Fruit fly (Drosophila melanogaster): ENCODE results near the gene Got2.

The Got2 gene

DNA sequence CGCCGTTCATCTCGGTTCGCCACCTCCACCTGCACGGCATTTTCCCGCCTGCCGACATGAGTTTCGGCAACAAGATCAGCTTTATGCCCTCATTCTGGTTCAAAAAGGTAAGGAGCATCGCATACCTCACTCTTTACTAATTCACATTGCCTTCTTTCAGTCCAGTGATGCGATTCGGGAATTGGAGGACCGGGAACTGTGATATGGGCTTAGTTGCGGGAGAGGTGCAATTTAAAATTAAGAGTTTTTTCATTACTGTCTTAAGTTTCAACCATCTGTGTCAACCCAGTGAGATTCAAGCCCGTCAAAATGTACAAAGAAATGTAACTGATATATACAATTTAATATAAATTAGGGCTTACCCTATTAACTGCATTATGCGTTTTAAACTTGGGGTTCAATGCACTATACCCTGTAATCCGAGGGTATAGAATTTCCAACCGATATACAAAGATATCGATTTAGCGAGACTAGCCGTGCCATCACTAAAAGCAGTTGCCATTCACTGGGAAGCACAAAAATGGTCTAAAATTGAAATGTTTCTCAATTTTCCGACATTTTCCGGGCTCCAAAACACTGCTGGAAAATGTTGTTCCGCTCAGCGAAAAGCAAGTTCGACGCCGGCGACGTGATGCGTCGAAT, 5.7 kb downstream of the Got2 start, which contains the start of gene CG7289:
CG7289 (plus strand) TSS at position 492 of the 642 bp plus-strand sequence.
- no peak for TF ChIP-seq jim (GFP tag; optimal IDR thresholded peaks at IDR 0.05)
- peak; percentile 32 for TF ChIP-seq sage (GFP tag; optimal IDR thresholded peaks at IDR 0.05)
- TF ChIP-seq Hr83 (GFP tag; optimal IDR thresholded peaks at IDR 0.05; ENCODE audit: poor library complexity, severe bottlenecking) = peak; percentile 39
- TF ChIP-seq GATAd (GFP tag; optimal IDR thresholded peaks at IDR 0.05) = no peak
- no peak for TF ChIP-seq HLH106 (tag; optimal IDR thresholded peaks at IDR 0.05)
- TF ChIP-seq Myc (optimal IDR thresholded peaks at IDR 0.05) = no peak
- peak; percentile 3 for TF ChIP-seq sv (GFP tag; optimal IDR thresholded peaks at IDR 0.05)
- no peak for TF ChIP-seq Dif (GFP tag; optimal IDR thresholded peaks at IDR 0.05; ENCODE audit: partially characterized antibody)
- no peak for TF ChIP-seq Dfd (GFP tag; optimal IDR thresholded peaks at IDR 0.05)
- peak; percentile 15 for TF ChIP-seq rgr (GFP tag; optimal IDR thresholded peaks at IDR 0.05)
- TF ChIP-seq h (GFP tag; optimal IDR thresholded peaks at IDR 0.05) = peak; percentile 18
- no peak for TF ChIP-seq Mio (GFP tag; optimal IDR thresholded peaks at IDR 0.05)
- no peak for TF ChIP-seq lola (GFP tag; optimal IDR thresholded peaks at IDR 0.05)
- TF ChIP-seq Hr78 (GFP tag; optimal IDR thresholded peaks at IDR 0.05) = no peak
- TF ChIP-seq Sp1 (GFP tag; optimal IDR thresholded peaks at IDR 0.05) = no peak
- TF ChIP-seq Rel (GFP tag; optimal IDR thresholded peaks at IDR 0.05) = no peak
- TF ChIP-seq Rel (tag; optimal IDR thresholded peaks at IDR 0.05) = peak; percentile 68
- peak in 1 of 2 experiments; percentile 33 for TF ChIP-seq foxo (GFP tag; optimal IDR thresholded peaks at IDR 0.05)
- no peak for TF ChIP-seq CG9705 (GFP tag; optimal IDR thresholded peaks at IDR 0.05)
- TF ChIP-seq Vsx2 (GFP tag; optimal IDR thresholded peaks at IDR 0.05; ENCODE audit: partially characterized antibody) = no peak
- no peak for TF ChIP-seq dl (GFP tag; optimal IDR thresholded peaks at IDR 0.05; ENCODE audit: insufficient read depth in 1 of 2, partially characterized antibody in 2 of 2)
- peak; percentile 16 for TF ChIP-seq br (GFP tag; optimal IDR thresholded peaks at IDR 0.05)
- TF ChIP-seq OdsH (GFP tag; optimal IDR thresholded peaks at IDR 0.05) = no peak
- no peak for TF ChIP-seq dsf (GFP tag; optimal IDR thresholded peaks at IDR 0.05; ENCODE audit: borderline replicate concordance)

DNA sequence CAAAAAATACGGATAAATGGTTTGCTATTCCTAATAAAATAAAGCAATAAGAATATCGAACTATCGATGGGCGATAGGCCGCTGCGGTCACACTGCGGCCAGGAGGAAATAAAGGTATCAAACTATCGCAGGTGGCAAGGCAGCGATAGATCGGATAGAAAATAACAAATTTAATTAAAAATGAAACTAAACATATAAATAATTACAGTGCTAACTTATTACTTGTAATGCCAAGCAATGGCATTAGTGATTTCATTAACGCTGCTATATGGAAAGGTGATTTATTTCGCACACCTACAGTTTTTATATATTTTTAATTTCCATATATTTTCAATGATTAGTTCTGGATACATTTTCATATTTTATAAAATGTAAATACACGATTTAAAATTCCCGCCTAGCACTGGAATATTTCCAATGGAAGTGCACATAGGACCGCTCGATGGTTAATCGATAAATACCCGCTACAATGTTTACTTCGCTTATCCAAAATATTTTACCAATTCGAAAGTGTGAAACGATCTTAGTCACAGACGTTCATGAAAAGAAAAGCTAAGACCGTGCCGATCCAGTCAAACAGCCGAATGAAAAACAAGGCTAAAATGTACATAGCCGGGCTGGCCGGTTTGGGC, 6.7 kb downstream of the Got2 start, which contains the start of the genes CG15356 and CG15362:
CG15356 (minus strand) TSS at position 48 of the 632 bp plus-strand sequence.
CG15362 (plus strand) TSS at position 469 of the 632 bp plus-strand sequence.
- TF ChIP-seq GATAd (GFP tag; optimal IDR thresholded peaks at IDR 0.05) (no peak), rgr (GFP tag; optimal IDR thresholded peaks at IDR 0.05) (peak; percentile 6), CG9705 (GFP tag; optimal IDR thresholded peaks at IDR 0.05) (peak; percentile 39), foxo (GFP tag; optimal IDR thresholded peaks at IDR 0.05) (peak in 1 of 2 experiments; percentile 31), dmrt93B (GFP tag; optimal IDR thresholded peaks at IDR 0.05) (no peak), Sp1 (GFP tag; optimal IDR thresholded peaks at IDR 0.05) (peak; percentile 25), Rel (GFP tag; optimal IDR thresholded peaks at IDR 0.05) (no peak), Rel (tag; optimal IDR thresholded peaks at IDR 0.05) (no peak), CG32264 (GFP tag; optimal IDR thresholded peaks at IDR 0.05) (peak; percentile 14), brk (GFP tag; optimal IDR thresholded peaks at IDR 0.05) (no peak), woc (GFP tag; optimal IDR thresholded peaks at IDR 0.05) (peak; percentile 48), sage (GFP tag; optimal IDR thresholded peaks at IDR 0.05) (peak; percentile 77), Hr83 (GFP tag; optimal IDR thresholded peaks at IDR 0.05; ENCODE audit: poor library complexity, severe bottlenecking) (peak; percentile 63), HLH106 (tag; optimal IDR thresholded peaks at IDR 0.05) (peak; percentile 42), h (GFP tag; optimal IDR thresholded peaks at IDR 0.05) (peak; percentile 57), dl (GFP tag; optimal IDR thresholded peaks at IDR 0.05; ENCODE audit: insufficient read depth in 1 of 2, partially characterized antibody in 2 of 2) (no peak), Jra (GFP tag; optimal IDR thresholded peaks at IDR 0.05) (no peak), sv (GFP tag; optimal IDR thresholded peaks at IDR 0.05) (no peak), jim (GFP tag; optimal IDR thresholded peaks at IDR 0.05) (no peak), fru (GFP tag; optimal IDR thresholded peaks at IDR 0.05) (peak; percentile 13)

DNA sequence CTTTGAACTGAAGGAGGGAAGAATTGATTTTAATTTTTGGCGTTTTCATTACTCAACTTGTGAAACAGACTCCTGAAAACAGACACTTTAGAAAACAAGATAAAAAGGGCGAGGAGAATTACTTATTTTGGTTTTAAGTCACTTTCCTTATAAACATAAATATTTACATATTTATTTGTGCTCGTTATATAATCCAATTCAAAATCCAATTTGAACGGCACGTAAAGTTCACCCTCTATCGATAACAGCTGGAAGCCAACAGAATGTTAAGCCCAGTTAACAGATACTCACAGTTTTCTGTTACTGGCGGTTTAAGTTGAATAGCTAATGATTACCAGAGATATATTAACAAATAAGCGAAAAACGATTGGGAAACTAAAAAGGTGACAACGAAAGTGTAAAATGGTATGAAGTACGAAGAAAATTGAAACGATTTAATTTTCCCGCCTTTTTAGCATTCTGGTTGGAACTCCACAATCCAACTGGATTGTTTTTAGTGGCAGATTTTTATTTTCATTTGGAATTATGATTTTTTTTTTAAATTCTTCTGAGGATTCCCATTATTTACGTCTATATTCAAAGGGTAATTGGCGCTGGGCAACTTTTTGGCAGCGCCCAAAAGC, 8.3 kb downstream of the Got2 start:
- TF ChIP-seq pan (optimal IDR thresholded peaks at IDR 0.05) (no peak), dmrt93B (GFP tag; optimal IDR thresholded peaks at IDR 0.05) (no peak), sage (GFP tag; optimal IDR thresholded peaks at IDR 0.05) (no peak), Hr78 (GFP tag; optimal IDR thresholded peaks at IDR 0.05) (no peak), dsf (GFP tag; optimal IDR thresholded peaks at IDR 0.05; ENCODE audit: borderline replicate concordance) (no peak), Hnf4 (GFP tag; optimal IDR thresholded peaks at IDR 0.05) (no peak), sv (GFP tag; optimal IDR thresholded peaks at IDR 0.05) (no peak), ey (GFP tag; optimal IDR thresholded peaks at IDR 0.05) (no peak), Dfd (GFP tag; optimal IDR thresholded peaks at IDR 0.05) (no peak), jim (GFP tag; optimal IDR thresholded peaks at IDR 0.05) (no peak), Vsx2 (GFP tag; optimal IDR thresholded peaks at IDR 0.05; ENCODE audit: partially characterized antibody) (no peak), foxo (GFP tag; optimal IDR thresholded peaks at IDR 0.05) (no peak), CrebA (GFP tag; optimal IDR thresholded peaks at IDR 0.05; ENCODE audit: borderline replicate concordance) (no peak), br (GFP tag; optimal IDR thresholded peaks at IDR 0.05) (no peak), Sp1 (GFP tag; optimal IDR thresholded peaks at IDR 0.05) (no peak), CG32264 (GFP tag; optimal IDR thresholded peaks at IDR 0.05) (no peak), CG9705 (GFP tag; optimal IDR thresholded peaks at IDR 0.05) (no peak), rgr (GFP tag; optimal IDR thresholded peaks at IDR 0.05) (no peak), woc (GFP tag; optimal IDR thresholded peaks at IDR 0.05) (no peak)
